Worm (Caenorhabditis elegans) whole organism, young adult: ENCODE data around the gene vha-15.

Experiments
- B0019.2 ChIP-seq: fragments of 200-800 bp; sonication (Bioruptor generic); conservative IDR thresholded peaks from 2 replicates; pipeline ENCODE4 v1.3.6; 2022; ENCODE audit warnings: missing genetic modification reagents, missing genetic modification characterization, missing compliant biosample characterization
- C17E4.6 ChIP-seq: fragments of 200-800 bp; sonication (Bioruptor generic); IDR thresholded peaks from 2 replicates; pipeline ENCODE4 v1.3.6; 2022; ENCODE audit warnings: missing genetic modification reagents, missing genetic modification characterization, missing compliant biosample characterization
- F22D6.2 ChIP-seq: sonication (generic microtip); optimal IDR thresholded peaks from 2 replicates; lab custom pipeline; 2016; ENCODE audit warnings: mild to moderate bottlenecking, missing genetic modification characterization, missing compliant biosample characterization
- F37B4.10 ChIP-seq: fragments of 200-800 bp; sonication (Bioruptor generic); IDR thresholded peaks from 2 replicates; pipeline ENCODE4 v1.3.6; 2022; ENCODE audit warnings: missing genetic modification characterization, missing compliant biosample characterization
- F57C9.4 ChIP-seq: sonication (generic microtip); optimal IDR thresholded peaks from 2 replicates; lab custom pipeline; 2017; ENCODE audit warnings: mild to moderate bottlenecking, missing genetic modification characterization, missing compliant biosample characterization
- T07F8.4 ChIP-seq: sonication (generic microtip); optimal IDR thresholded peaks from 2 replicates; lab custom pipeline; 2016; ENCODE audit warnings: mild to moderate bottlenecking, missing genetic modification characterization, moderate library complexity, missing compliant biosample characterization
- T26A5.8 ChIP-seq: sonication (generic microtip); optimal IDR thresholded peaks from 2 replicates; lab custom pipeline; 2016; ENCODE audit warnings: missing genetic modification characterization, missing compliant biosample characterization
- Y53F4B.3 ChIP-seq: fragments of 200-800 bp; sonication (Bioruptor generic); IDR thresholded peaks from 2 replicates; pipeline ENCODE4 v1.3.6; 2022; ENCODE audit warnings: missing genetic modification reagents, missing genetic modification characterization, missing compliant biosample characterization
- Y56A3A.18 ChIP-seq: fragments of 200-800 bp; sonication (Bioruptor generic); IDR thresholded peaks from 2 replicates; pipeline ENCODE4 v1.3.6; 2022; ENCODE audit warnings: missing genetic modification reagents, missing genetic modification characterization, missing compliant biosample characterization
- akir-1 ChIP-seq: fragments of 200-800 bp; sonication (Bioruptor generic); optimal IDR thresholded peaks from 2 replicates; lab custom pipeline; 2018; ENCODE audit warnings: mild to moderate bottlenecking, missing genetic modification characterization, moderate library complexity, missing compliant biosample characterization
- atf-7 ChIP-seq: sonication (generic microtip); optimal IDR thresholded peaks from 2 replicates; lab custom pipeline; 2017; ENCODE audit warnings: mild to moderate bottlenecking, missing genetic modification characterization, missing compliant biosample characterization
- attf-5 ChIP-seq: fragments of 200-800 bp; sonication (Bioruptor generic); optimal IDR thresholded peaks from 2 replicates; lab custom pipeline; 2018; ENCODE audit warnings: mild to moderate bottlenecking, missing genetic modification characterization, missing compliant biosample characterization
- attf-6 ChIP-seq: fragments of 200-800 bp; sonication (Bioruptor generic); IDR thresholded peaks from 2 replicates; pipeline ENCODE4 v1.3.6; 2022; ENCODE audit warnings: missing genetic modification reagents, missing genetic modification characterization, missing compliant biosample characterization
- bed-1 ChIP-seq: fragments of 200-800 bp; sonication (Bioruptor generic); IDR thresholded peaks from 2 replicates; pipeline ENCODE4 v1.3.6; 2022; ENCODE audit warnings: missing genetic modification reagents, missing genetic modification characterization, missing compliant biosample characterization
- cebp-1 ChIP-seq, 2 experiments: fragments of 200-800 bp in 1 of 2; sonication (Bioruptor generic) in 1 of 2; sonication (generic microtip) in 1 of 2; IDR thresholded peaks in 1 of 2; optimal IDR thresholded peaks in 1 of 2; 2 replicates each; pipeline versions ENCODE4 v1.3.6 to Lab custom; 2017 to 2022; ENCODE audit warnings: missing compliant biosample characterization in 2 of 2, missing genetic modification characterization in 2 of 2, mild to moderate bottlenecking in 1 of 2, missing genetic modification reagents in 1 of 2, moderate library complexity in 1 of 2
- cebp-2 ChIP-seq: fragments of 200-800 bp; sonication (Bioruptor generic); IDR thresholded peaks from 2 replicates; pipeline ENCODE4 v1.3.6; 2022; ENCODE audit warnings: missing genetic modification characterization, missing compliant biosample characterization
- ceh-40 ChIP-seq: fragments of 200-800 bp; sonication (Bioruptor generic); IDR thresholded peaks from 2 replicates; pipeline ENCODE4 v1.3.6; 2022; ENCODE audit warnings: missing genetic modification characterization, missing compliant biosample characterization
- ceh-58 ChIP-seq: fragments of 200-800 bp; sonication (Bioruptor generic); IDR thresholded peaks from 2 replicates; pipeline ENCODE4 v1.3.6; 2022; ENCODE audit warnings: missing genetic modification characterization, missing compliant biosample characterization
- dpl-1 ChIP-seq: fragments of 150-350 bp; optimal IDR thresholded peaks from 2 replicates; lab custom pipeline; 2014; ENCODE audit warnings: missing biosample characterization, missing genetic modification reagents, missing genetic modification characterization
- gei-17 ChIP-seq: fragments of 200-800 bp; sonication (Bioruptor generic); optimal IDR thresholded peaks from 2 replicates; lab custom pipeline; 2018; ENCODE audit warnings: mild to moderate bottlenecking, missing genetic modification characterization, missing compliant biosample characterization
- hlh-12 ChIP-seq: sonication (generic microtip); optimal IDR thresholded peaks from 2 replicates; lab custom pipeline; 2016; ENCODE audit warnings: missing genetic modification characterization, missing compliant biosample characterization
- hmg-20 ChIP-seq: fragments of 200-800 bp; sonication (Bioruptor generic); IDR thresholded peaks from 2 replicates; pipeline ENCODE4 v1.3.6; 2022; ENCODE audit warnings: missing genetic modification reagents, missing genetic modification characterization, missing compliant biosample characterization
- hsf-1 ChIP-seq: fragments of 200-800 bp; sonication (Bioruptor generic); IDR thresholded peaks from 2 replicates; pipeline ENCODE4 v1.3.6; 2022; ENCODE audit warnings: missing genetic modification reagents, missing genetic modification characterization, missing compliant biosample characterization
- lag-1 ChIP-seq: fragments of 200-800 bp; sonication (Bioruptor generic); IDR thresholded peaks from 2 replicates; pipeline ENCODE4 v1.3.6; 2022; ENCODE audit warnings: missing genetic modification reagents, missing genetic modification characterization, missing compliant biosample characterization
- lin-26 ChIP-seq: fragments of 200-800 bp; sonication (Bioruptor generic); IDR thresholded peaks from 2 replicates; pipeline ENCODE4 v1.3.6; 2022; ENCODE audit warnings: missing genetic modification reagents, missing genetic modification characterization, missing compliant biosample characterization
- lin-35 ChIP-seq, 3 experiments: fragments of 150-350 bp in 2 of 3; sonication (generic microtip) in 1 of 3; optimal IDR thresholded peaks; 2 replicates each; lab custom pipeline; 2014 to 2018; ENCODE audit warnings: missing biosample characterization in 3 of 3, missing genetic modification characterization in 3 of 3, missing genetic modification reagents in 3 of 3
- lin-54 ChIP-seq: fragments of 200-800 bp; sonication (Bioruptor generic); optimal IDR thresholded peaks from 2 replicates; lab custom pipeline; 2018; ENCODE audit warnings: mild to moderate bottlenecking, missing genetic modification characterization, missing compliant biosample characterization
- madf-6 ChIP-seq: fragments of 200-800 bp; sonication (Bioruptor generic); IDR thresholded peaks from 2 replicates; pipeline ENCODE4 v1.3.6; 2022; ENCODE audit warnings: missing genetic modification reagents, missing genetic modification characterization, missing compliant biosample characterization
- nfya-1 ChIP-seq: sonication (generic microtip); optimal IDR thresholded peaks from 2 replicates; lab custom pipeline; 2017; ENCODE audit warnings: antibody characterized with exemption, missing compliant biosample characterization, missing genetic modification characterization, borderline replicate concordance; ENCODE audit not compliant: insufficient read depth
- nfya-2 ChIP-seq: fragments of 200-800 bp; sonication (Bioruptor generic); IDR thresholded peaks from 2 replicates; pipeline ENCODE4 v1.3.6; 2022; ENCODE audit warnings: missing genetic modification reagents, missing genetic modification characterization, missing compliant biosample characterization
- nhr-27 ChIP-seq: fragments of 200-800 bp; sonication (Bioruptor generic); optimal IDR thresholded peaks from 2 replicates; lab custom pipeline; 2018; ENCODE audit warnings: mild to moderate bottlenecking, missing genetic modification characterization, moderate library complexity, missing compliant biosample characterization
- nhr-80 ChIP-seq: sonication (generic microtip); optimal IDR thresholded peaks from 2 replicates; lab custom pipeline; 2016; ENCODE audit warnings: missing genetic modification characterization, missing compliant biosample characterization
- pbrm-1 ChIP-seq: fragments of 200-800 bp; sonication (Bioruptor generic); IDR thresholded peaks from 2 replicates; pipeline ENCODE4 v1.3.6; 2022; ENCODE audit warnings: missing genetic modification reagents, missing genetic modification characterization, missing compliant biosample characterization
- pha-4 ChIP-seq: fragments of 150-350 bp; sonication (generic microtip); optimal IDR thresholded peaks from 2 replicates; lab custom pipeline; 2014; ENCODE audit warnings: missing biosample characterization, missing genetic modification reagents, missing genetic modification characterization
- rcor-1 ChIP-seq: fragments of 200-800 bp; sonication (Bioruptor generic); IDR thresholded peaks from 2 replicates; pipeline ENCODE4 v1.3.6; 2022; ENCODE audit warnings: missing genetic modification reagents, missing genetic modification characterization, missing compliant biosample characterization
- rec-8 ChIP-seq, 2 experiments: sonication (generic microtip); optimal IDR thresholded peaks; 2 replicates each; lab custom pipeline; 2016; ENCODE audit warnings: mild to moderate bottlenecking in 2 of 2, missing genetic modification characterization in 2 of 2, missing genetic modification reagents in 2 of 2, missing genotype in 2 of 2, missing biosample characterization in 1 of 2, missing compliant biosample characterization in 1 of 2, moderate library complexity in 1 of 2
- rpc-1 ChIP-seq, 2 experiments: fragments of 150-350 bp in 1 of 2; sonication (generic microtip) in 1 of 2; optimal IDR thresholded peaks; 2 replicates each; lab custom pipeline; 2014 to 2018; ENCODE audit warnings: missing biosample characterization in 1 of 2, missing genetic modification characterization in 1 of 2, missing genetic modification reagents in 1 of 2, missing genotype in 1 of 2
- sdz-38 ChIP-seq: sonication (generic microtip); optimal IDR thresholded peaks from 2 replicates; lab custom pipeline; 2016; ENCODE audit warnings: missing genotype, missing genetic modification characterization, missing compliant biosample characterization
- snpc-1.3 ChIP-seq: sonication (generic microtip); optimal IDR thresholded peaks from 2 replicates; lab custom pipeline; 2017; ENCODE audit warnings: missing genetic modification characterization, mild to moderate bottlenecking, missing compliant biosample characterization, antibody characterized with exemption, moderate library complexity, missing genotype, missing genetic modification reagents; ENCODE audit not compliant: insufficient read depth
- snpc-3.4 ChIP-seq: sonication (generic microtip); optimal IDR thresholded peaks from 2 replicates; lab custom pipeline; 2017; ENCODE audit warnings: missing genetic modification characterization, mild to moderate bottlenecking, missing compliant biosample characterization, antibody characterized with exemption, moderate library complexity, missing genotype, missing genetic modification reagents
- somi-1 ChIP-seq: fragments of 200-800 bp; sonication (Bioruptor generic); optimal IDR thresholded peaks from 2 replicates; lab custom pipeline; 2018; ENCODE audit warnings: mild to moderate bottlenecking, missing genetic modification characterization, missing compliant biosample characterization
- ztf-22 ChIP-seq: fragments of 200-800 bp; sonication (Bioruptor generic); optimal IDR thresholded peaks from 2 replicates; lab custom pipeline; 2018; ENCODE audit warnings: mild to moderate bottlenecking, missing genetic modification characterization, moderate library complexity, missing compliant biosample characterization
- ztf-25 ChIP-seq: fragments of 200-800 bp; sonication (Bioruptor generic); IDR thresholded peaks from 2 replicates; pipeline ENCODE4 v1.3.6; 2022; ENCODE audit warnings: missing genetic modification reagents, missing genetic modification characterization, missing compliant biosample characterization

vha-15 gene

DNA sequence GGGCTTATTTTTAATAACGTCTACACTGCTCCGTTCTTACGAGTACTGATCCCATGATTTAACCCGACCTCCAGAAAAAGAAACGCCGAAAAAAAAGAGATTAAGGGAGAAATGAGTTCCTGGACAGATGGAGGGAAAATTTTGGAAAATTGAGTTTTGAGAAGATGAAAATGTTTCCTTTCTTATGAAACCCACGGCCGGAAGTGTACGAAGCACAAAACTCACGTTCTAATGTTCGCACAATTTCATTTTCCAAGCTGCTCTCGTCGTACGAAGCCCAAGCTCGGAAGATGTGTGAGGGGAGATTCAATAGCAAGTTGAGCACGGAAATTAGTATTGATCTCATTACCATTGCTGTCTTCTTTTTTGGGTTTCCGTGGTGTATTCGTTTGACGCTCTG, 33.7 kb downstream of the vha-15 start:
- no peak for TF ChIP-seq bed-1 (GFP tag; lab: Robert Waterston, UW)
- TF ChIP-seq lin-35 (GFP tag; optimal IDR thresholded peaks at IDR 0.05; lab: Kevin White, UChicago): no peak
- TF ChIP-seq pha-4 (tag; lab: Kevin White, UChicago): no peak
- TF ChIP-seq T26A5.8 (tag; lab: Kevin White, UChicago): no peak
- TF ChIP-seq atf-7: no peak
- no peak for TF ChIP-seq dpl-1 (GFP tag; lab: Kevin White, UChicago)
- TF ChIP-seq pbrm-1 (GFP tag; lab: Robert Waterston, UW): no peak
- no peak for TF ChIP-seq B0019.2 (GFP tag; lab: Robert Waterston, UW)
- TF ChIP-seq nhr-27 (tag; lab: Kevin White, UChicago): no peak
- no peak for TF ChIP-seq lin-26 (GFP tag; lab: Robert Waterston, UW)
- no peak for TF ChIP-seq cebp-1 (GFP tag; IDR thresholded peaks at IDR 0.05; lab: Robert Waterston, UW)
- no peak for TF ChIP-seq cebp-1 (tag; optimal IDR thresholded peaks at IDR 0.05; lab: Kevin White, UChicago)
- TF ChIP-seq lag-1: no peak
- no peak for TF ChIP-seq sdz-38
- no peak for TF ChIP-seq hsf-1
- no peak for TF ChIP-seq T07F8.4 (tag; lab: Kevin White, UChicago)
- no peak for TF ChIP-seq Y56A3A.18 (GFP tag; lab: Robert Waterston, UW)
- no peak for TF ChIP-seq snpc-3.4 (tag; lab: Kevin White, UChicago)

- TF ChIP-seq madf-6 (GFP tag; lab: Robert Waterston, UW): no peak
- no peak for TF ChIP-seq attf-5 (GFP tag; lab: Kevin White, UChicago)
- no peak for TF ChIP-seq lin-54 (GFP tag; lab: Kevin White, UChicago)
- no peak for TF ChIP-seq rcor-1 (GFP tag; lab: Robert Waterston, UW)
- no peak for TF ChIP-seq ztf-22 (GFP tag; lab: Kevin White, UChicago)
- no peak for TF ChIP-seq nhr-80 (tag; lab: Kevin White, UChicago)
- TF ChIP-seq nfya-2 (GFP tag; lab: Robert Waterston, UW): no peak
- no peak for TF ChIP-seq ceh-40 (GFP tag; lab: Robert Waterston, UW)
- TF ChIP-seq hmg-20 (GFP tag; lab: Robert Waterston, UW): no peak
- TF ChIP-seq F37B4.10 (GFP tag; lab: Robert Waterston, UW): no peak
- TF ChIP-seq attf-6 (GFP tag; lab: Robert Waterston, UW): no peak
- no peak for TF ChIP-seq snpc-1.3 (tag; lab: Kevin White, UChicago)
- no peak for TF ChIP-seq cebp-2
- no peak for TF ChIP-seq somi-1 (GFP tag; lab: Kevin White, UChicago)
- TF ChIP-seq pha-4 (tag; lab: Kevin White, UChicago): no peak
- TF ChIP-seq rpc-1 (optimal IDR thresholded peaks at IDR 0.05; lab: Kevin White, UChicago): no peak
- TF ChIP-seq rpc-1 (tag; optimal IDR thresholded peaks at IDR 0.05; lab: Kevin White, UChicago): no peak
- TF ChIP-seq rec-8 (tag; optimal IDR thresholded peaks at IDR 0.05; lab: Kevin White, UChicago): no peak
- TF ChIP-seq ztf-25 (GFP tag; lab: Robert Waterston, UW): no peak
- no peak for TF ChIP-seq nhr-27 (tag; lab: Kevin White, UChicago)
- no peak for TF ChIP-seq gei-17 (GFP tag; lab: Kevin White, UChicago)
- TF ChIP-seq, all 124 proteins: peak for 0
Measured at ce11 chrX:2274237-2274636, 36.5 kb downstream of the vha-15 start, which contains the start of gene AH9.4. TSS of gene AH9.4 (minus strand) at chrX:2274337.

- TF ChIP-seq Y53F4B.3 (GFP tag; lab: Robert Waterston, UW) (no peak), hlh-12 (tag; lab: Kevin White, UChicago) (no peak), ceh-58 (GFP tag; lab: Robert Waterston, UW) (no peak), C17E4.6 (GFP tag; lab: Robert Waterston, UW) (no peak), nfya-1 (tag; lab: Kevin White, UChicago) (no peak), F22D6.2 (tag; lab: Kevin White, UChicago) (no peak), F57C9.4 (tag; lab: Kevin White, UChicago) (no peak), akir-1 (GFP tag; lab: Kevin White, UChicago) (no peak)
Measured at ce11 chrX:2276000-2276399, 38.3 kb downstream of the vha-15 start.
